Fruit fly (Drosophila melanogaster): ENCODE results near the gene CenG1A.

The CenG1A gene

dm6 chr2L:13835002-13835910 lies at the start of gene CenG1A, which contains the start of gene mRpS23:
Gene CenG1A, plus strand, starts transcription at chr2L:13835564.
Gene mRpS23, minus strand, starts transcription at chr2L:13835072.
- no peak for TF ChIP-seq pan (optimal IDR thresholded peaks at IDR 0.05)
- TF ChIP-seq CG8478 (optimal IDR thresholded peaks at IDR 0.05), result no peak
- TF ChIP-seq psq (optimal IDR thresholded peaks at IDR 0.05), result no peak
- TF ChIP-seq EcR (GFP tag; optimal IDR thresholded peaks at IDR 0.05), result no peak
- no peak for TF ChIP-seq Dll (optimal IDR thresholded peaks at IDR 0.05)
- TF ChIP-seq usp (GFP tag; optimal IDR thresholded peaks at IDR 0.05), result no peak

- TF ChIP-seq Dll (optimal IDR thresholded peaks at IDR 0.05), result no peak
- TF ChIP-seq usp (GFP tag; optimal IDR thresholded peaks at IDR 0.05), result no peak
- TF ChIP-seq psq (optimal IDR thresholded peaks at IDR 0.05), result no peak
- no peak for TF ChIP-seq pan (optimal IDR thresholded peaks at IDR 0.05)
- TF ChIP-seq EcR (GFP tag; optimal IDR thresholded peaks at IDR 0.05), result no peak
- no peak for TF ChIP-seq CG8478 (optimal IDR thresholded peaks at IDR 0.05)
Observed at dm6 chr2L:13790715-13791114, 44.6 kb upstream of the CenG1A start, which contains the start of gene CG16863. Gene CG16863, plus strand, starts transcription at chr2L:13790959.

- TF ChIP-seq EcR (GFP tag; optimal IDR thresholded peaks at IDR 0.05) (no peak), pan (optimal IDR thresholded peaks at IDR 0.05) (no peak), CG8478 (optimal IDR thresholded peaks at IDR 0.05) (no peak), Dll (optimal IDR thresholded peaks at IDR 0.05) (no peak), psq (optimal IDR thresholded peaks at IDR 0.05) (no peak), usp (GFP tag; optimal IDR thresholded peaks at IDR 0.05) (no peak)
Observed at dm6 chr2L:13793405-13793804, 42.0 kb upstream of the CenG1A start, which contains the start of gene Sec71. Gene Sec71, plus strand, starts transcription at chr2L:13793521.

dm6 chr2L:13801166-13801565 lies 34.2 kb upstream of the CenG1A start:
- TF ChIP-seq pan (optimal IDR thresholded peaks at IDR 0.05) (no peak), Dll (optimal IDR thresholded peaks at IDR 0.05) (no peak), psq (optimal IDR thresholded peaks at IDR 0.05) (no peak), usp (GFP tag; optimal IDR thresholded peaks at IDR 0.05) (no peak), EcR (GFP tag; optimal IDR thresholded peaks at IDR 0.05) (no peak)

- TF ChIP-seq Dll (optimal IDR thresholded peaks at IDR 0.05), result no peak
- no peak for TF ChIP-seq usp (GFP tag; optimal IDR thresholded peaks at IDR 0.05)
- no peak for TF ChIP-seq CG8478 (optimal IDR thresholded peaks at IDR 0.05)
- no peak for TF ChIP-seq psq (optimal IDR thresholded peaks at IDR 0.05)
- no peak for TF ChIP-seq pan (optimal IDR thresholded peaks at IDR 0.05)
- no peak for TF ChIP-seq EcR (GFP tag; optimal IDR thresholded peaks at IDR 0.05)
Observed at dm6 chr2L:13802075-13802639, 33.2 kb upstream of the CenG1A start.

dm6 chr2L:13803032-13803661 lies 32.2 kb upstream of the CenG1A start, which contains the start of gene CAH1:
Gene CAH1, plus strand, starts transcription at chr2L:13803626.
- TF ChIP-seq EcR (GFP tag; optimal IDR thresholded peaks at IDR 0.05), result no peak
- TF ChIP-seq usp (GFP tag; optimal IDR thresholded peaks at IDR 0.05), result no peak

- TF ChIP-seq EcR (GFP tag; optimal IDR thresholded peaks at IDR 0.05), result no peak
- no peak for TF ChIP-seq CG8478 (optimal IDR thresholded peaks at IDR 0.05)
- no peak for TF ChIP-seq psq (optimal IDR thresholded peaks at IDR 0.05)
- no peak for TF ChIP-seq Dll (optimal IDR thresholded peaks at IDR 0.05)
- TF ChIP-seq pan (optimal IDR thresholded peaks at IDR 0.05), result no peak
- TF ChIP-seq usp (GFP tag; optimal IDR thresholded peaks at IDR 0.05), result no peak
Observed at dm6 chr2L:13803805-13804560, 31.4 kb upstream of the CenG1A start.

dm6 chr2L:13804561-13805067 lies 30.8 kb upstream of the CenG1A start:
- no peak for TF ChIP-seq Dll (optimal IDR thresholded peaks at IDR 0.05)
- no peak for TF ChIP-seq pan (optimal IDR thresholded peaks at IDR 0.05)
- no peak for TF ChIP-seq psq (optimal IDR thresholded peaks at IDR 0.05)
- TF ChIP-seq usp (GFP tag; optimal IDR thresholded peaks at IDR 0.05), result no peak
- no peak for TF ChIP-seq EcR (GFP tag; optimal IDR thresholded peaks at IDR 0.05)
- TF ChIP-seq CG8478 (optimal IDR thresholded peaks at IDR 0.05), result no peak

- TF ChIP-seq CG8478 (optimal IDR thresholded peaks at IDR 0.05), result no peak
- no peak for TF ChIP-seq usp (GFP tag; optimal IDR thresholded peaks at IDR 0.05)
- TF ChIP-seq Dll (optimal IDR thresholded peaks at IDR 0.05), result no peak
- TF ChIP-seq EcR (GFP tag; optimal IDR thresholded peaks at IDR 0.05), result no peak
- TF ChIP-seq psq (optimal IDR thresholded peaks at IDR 0.05), result no peak
- no peak for TF ChIP-seq pan (optimal IDR thresholded peaks at IDR 0.05)
Observed at dm6 chr2L:13805170-13805569, 30.2 kb upstream of the CenG1A start.

- TF ChIP-seq pan (optimal IDR thresholded peaks at IDR 0.05), result no peak
- TF ChIP-seq psq (optimal IDR thresholded peaks at IDR 0.05), result no peak
- no peak for TF ChIP-seq EcR (GFP tag; optimal IDR thresholded peaks at IDR 0.05)
- TF ChIP-seq Dll (optimal IDR thresholded peaks at IDR 0.05), result no peak
- TF ChIP-seq CG8478 (optimal IDR thresholded peaks at IDR 0.05), result no peak
- TF ChIP-seq usp (GFP tag; optimal IDR thresholded peaks at IDR 0.05), result no peak
Observed at dm6 chr2L:13807097-13807496, 28.3 kb upstream of the CenG1A start.

dm6 chr2L:13807959-13808358 lies 27.4 kb upstream of the CenG1A start:
- no peak for TF ChIP-seq psq (optimal IDR thresholded peaks at IDR 0.05)
- no peak for TF ChIP-seq Dll (optimal IDR thresholded peaks at IDR 0.05)
- TF ChIP-seq usp (GFP tag; optimal IDR thresholded peaks at IDR 0.05), result no peak
- TF ChIP-seq EcR (GFP tag; optimal IDR thresholded peaks at IDR 0.05), result no peak
- no peak for TF ChIP-seq CG8478 (optimal IDR thresholded peaks at IDR 0.05)
- TF ChIP-seq pan (optimal IDR thresholded peaks at IDR 0.05), result no peak

All from whole organism.